Fruit fly (Drosophila melanogaster): ENCODE results near the gene CG13038.

The CG13038 gene

DNA sequence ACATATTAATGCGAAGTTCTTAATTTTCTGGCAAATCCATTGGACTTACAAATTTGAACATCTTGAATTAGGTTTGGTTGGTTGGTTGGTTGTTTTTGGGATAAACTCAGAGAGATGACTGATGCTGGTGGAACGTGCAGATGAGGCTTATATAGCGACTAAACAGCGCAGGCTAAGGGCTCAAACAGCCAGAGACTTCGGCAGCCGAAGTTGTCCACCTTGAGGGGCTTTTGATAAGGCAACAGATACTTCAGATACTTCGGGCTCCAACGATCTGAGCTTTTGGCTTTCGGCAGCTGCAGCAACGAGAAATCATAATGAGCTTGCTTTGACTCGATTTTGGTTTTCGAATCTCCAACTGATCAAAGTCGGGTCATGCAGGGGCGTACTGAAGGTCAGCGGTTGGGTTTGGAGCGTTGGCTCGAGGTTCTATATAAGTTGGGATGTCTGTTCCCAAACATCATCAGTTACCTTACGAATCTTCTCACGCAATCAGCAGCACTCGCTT, 8.2 kb downstream of the CG13038 start, which contains the start of the genes CG13041 and CG13060:
Gene CG13041 (minus strand): TSS at position 128 of the 508 bp plus-strand sequence.
Gene CG13060 (plus strand): TSS at position 458 of the 508 bp plus-strand sequence.
- no peak for TF ChIP-seq h (GFP tag; optimal IDR thresholded peaks at IDR 0.05)
- TF ChIP-seq HLH106 (tag; optimal IDR thresholded peaks at IDR 0.05) = no peak
- TF ChIP-seq sv (GFP tag; optimal IDR thresholded peaks at IDR 0.05) = no peak
- no peak for TF ChIP-seq dmrt93B (GFP tag; optimal IDR thresholded peaks at IDR 0.05)
- no peak for TF ChIP-seq Hr83 (GFP tag; optimal IDR thresholded peaks at IDR 0.05; ENCODE audit: poor library complexity, severe bottlenecking)
- no peak for TF ChIP-seq usp (GFP tag; optimal IDR thresholded peaks at IDR 0.05)
- no peak for TF ChIP-seq Dif (GFP tag; optimal IDR thresholded peaks at IDR 0.05; ENCODE audit: partially characterized antibody)
- TF ChIP-seq fru (GFP tag; optimal IDR thresholded peaks at IDR 0.05) = no peak
- TF ChIP-seq GATAd (GFP tag; optimal IDR thresholded peaks at IDR 0.05) = no peak
- no peak for TF ChIP-seq Vsx2 (GFP tag; optimal IDR thresholded peaks at IDR 0.05; ENCODE audit: partially characterized antibody)
- no peak for TF ChIP-seq Myc (optimal IDR thresholded peaks at IDR 0.05)
- no peak for TF ChIP-seq OdsH (GFP tag; optimal IDR thresholded peaks at IDR 0.05)
- no peak for TF ChIP-seq psq (GFP tag; optimal IDR thresholded peaks at IDR 0.05)
- no peak for TF ChIP-seq Sp1 (GFP tag; optimal IDR thresholded peaks at IDR 0.05)
- TF ChIP-seq CG9705 (GFP tag; optimal IDR thresholded peaks at IDR 0.05) = no peak
- no peak for TF ChIP-seq foxo (GFP tag; optimal IDR thresholded peaks at IDR 0.05)
- TF ChIP-seq Mio (GFP tag; optimal IDR thresholded peaks at IDR 0.05) = no peak

DNA sequence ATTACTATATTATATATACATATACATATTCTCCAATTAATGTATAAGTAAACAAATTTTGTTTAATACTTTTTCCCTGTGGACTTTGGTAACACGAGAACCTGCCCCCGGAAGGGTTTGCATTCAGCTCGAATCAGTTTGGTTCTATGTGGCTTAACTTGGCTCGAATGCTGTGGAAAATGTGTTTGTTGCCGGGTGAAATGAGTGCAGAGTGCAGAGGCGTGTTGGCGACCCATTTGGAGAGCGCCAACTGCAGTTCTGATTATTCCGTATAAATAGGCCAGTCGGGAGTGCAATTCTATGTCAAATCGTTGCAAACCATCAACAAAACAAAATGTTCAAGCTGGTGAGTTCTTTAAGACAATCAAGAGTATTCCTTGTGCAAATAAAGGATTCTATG, 10.0 kb downstream of the CG13038 start, which contains the start of gene Nplp3:
Gene Nplp3 (plus strand): TSS at position 301 of the 400 bp plus-strand sequence.
- TF ChIP-seq dl (GFP tag; optimal IDR thresholded peaks at IDR 0.05; ENCODE audit: insufficient read depth in 1 of 2, partially characterized antibody in 2 of 2) = no peak
- TF ChIP-seq brk (GFP tag; optimal IDR thresholded peaks at IDR 0.05) = no peak
- no peak for TF ChIP-seq lola (GFP tag; optimal IDR thresholded peaks at IDR 0.05)
- TF ChIP-seq Mio (GFP tag; optimal IDR thresholded peaks at IDR 0.05) = no peak
- TF ChIP-seq N (GFP tag; optimal IDR thresholded peaks at IDR 0.05) = no peak
- no peak for TF ChIP-seq Vsx2 (GFP tag; optimal IDR thresholded peaks at IDR 0.05; ENCODE audit: partially characterized antibody)

DNA sequence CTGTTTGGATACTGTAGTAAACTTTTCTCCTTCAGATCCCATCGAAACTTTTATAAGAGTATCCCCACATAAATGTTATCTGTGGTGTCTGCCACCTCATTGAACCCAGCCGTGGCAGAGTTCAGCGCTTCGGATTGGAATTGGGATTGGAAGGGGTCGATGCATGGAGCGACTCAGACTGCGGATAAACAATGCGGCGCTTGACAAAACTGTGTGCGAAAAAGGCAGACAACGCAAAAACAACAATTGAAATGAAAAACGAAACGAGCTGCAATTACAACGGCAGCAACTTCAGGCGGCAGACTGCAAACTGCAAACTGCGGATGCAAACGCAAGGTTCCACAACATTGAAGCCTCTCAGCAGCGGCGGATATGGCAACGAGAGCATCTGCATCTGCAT, 13.7 kb downstream of the CG13038 start, which contains the start of gene CG13062:
Gene CG13062 (plus strand): TSS at position 301 of the 400 bp plus-strand sequence.
- TF ChIP-seq sv (GFP tag; optimal IDR thresholded peaks at IDR 0.05) (no peak), jim (GFP tag; optimal IDR thresholded peaks at IDR 0.05) (no peak)

DNA sequence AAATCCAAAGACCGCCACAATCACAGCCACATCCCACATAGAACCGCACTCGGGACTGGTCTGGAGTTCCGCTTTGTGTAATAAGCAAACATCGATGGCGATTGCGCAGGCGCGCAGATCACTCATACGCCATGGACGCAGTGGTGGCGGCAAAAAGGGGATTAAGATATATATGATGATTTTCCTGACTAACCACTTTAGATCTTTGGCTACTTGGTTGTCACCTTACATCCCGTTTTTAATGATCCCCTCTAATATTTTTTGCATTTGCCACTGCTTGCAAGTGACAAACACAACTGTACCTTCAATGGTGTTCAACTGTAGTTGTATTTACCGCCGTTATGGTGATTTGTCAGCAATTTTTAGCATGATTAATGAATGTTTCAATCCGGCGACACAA, 17.7 kb downstream of the CG13038 start:
- TF ChIP-seq br (GFP tag; optimal IDR thresholded peaks at IDR 0.05) (peak; percentile 17), ey (GFP tag; optimal IDR thresholded peaks at IDR 0.05) (peak; percentile 32), rgr (GFP tag; optimal IDR thresholded peaks at IDR 0.05) (no peak), Mio (GFP tag; optimal IDR thresholded peaks at IDR 0.05) (no peak), foxo (GFP tag; optimal IDR thresholded peaks at IDR 0.05) (peak in 1 of 2 experiments; percentile 55)

DNA sequence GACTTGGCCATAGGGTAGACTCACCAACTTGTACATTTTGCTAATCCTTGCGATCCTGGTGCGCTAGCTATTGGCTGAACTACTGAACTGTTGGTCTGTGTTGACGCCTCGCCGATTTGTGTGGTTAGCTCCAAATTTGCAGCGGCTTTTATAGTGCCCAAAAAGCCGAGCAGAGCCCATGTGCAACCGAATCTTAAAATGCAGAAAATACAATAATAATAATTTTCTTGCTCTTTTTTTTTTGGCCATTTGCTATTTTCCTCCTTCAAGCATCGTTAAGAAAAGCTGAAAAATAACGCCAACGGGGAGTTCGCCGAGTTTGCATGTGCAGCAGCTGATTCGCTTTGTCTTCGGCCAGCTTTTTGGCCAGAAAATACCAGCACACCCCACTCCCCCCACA, 19.3 kb downstream of the CG13038 start, which contains the start of gene CG13042:
Gene CG13042 (minus strand): TSS at position 101 of the 400 bp plus-strand sequence.
- no peak for TF ChIP-seq Abd-B (GFP tag; optimal IDR thresholded peaks at IDR 0.05)
- no peak for TF ChIP-seq pan (optimal IDR thresholded peaks at IDR 0.05)
- TF ChIP-seq woc (GFP tag; optimal IDR thresholded peaks at IDR 0.05) = no peak
- TF ChIP-seq GATAd (GFP tag; optimal IDR thresholded peaks at IDR 0.05) = no peak
- TF ChIP-seq h (GFP tag; optimal IDR thresholded peaks at IDR 0.05) = no peak
- TF ChIP-seq Mio (GFP tag; optimal IDR thresholded peaks at IDR 0.05) = no peak
- no peak for TF ChIP-seq rgr (GFP tag; optimal IDR thresholded peaks at IDR 0.05)
- TF ChIP-seq fru (GFP tag; optimal IDR thresholded peaks at IDR 0.05) = no peak
- TF ChIP-seq Dif (GFP tag; optimal IDR thresholded peaks at IDR 0.05; ENCODE audit: partially characterized antibody) = no peak
- no peak for TF ChIP-seq brk (GFP tag; optimal IDR thresholded peaks at IDR 0.05)
- no peak for TF ChIP-seq br (GFP tag; optimal IDR thresholded peaks at IDR 0.05)
- TF ChIP-seq Myc (optimal IDR thresholded peaks at IDR 0.05) = no peak
- no peak for TF ChIP-seq tai (GFP tag; optimal IDR thresholded peaks at IDR 0.05)
